Worm (Caenorhabditis elegans): ENCODE results near the gene srg-65.

The srg-65 gene

DNA sequence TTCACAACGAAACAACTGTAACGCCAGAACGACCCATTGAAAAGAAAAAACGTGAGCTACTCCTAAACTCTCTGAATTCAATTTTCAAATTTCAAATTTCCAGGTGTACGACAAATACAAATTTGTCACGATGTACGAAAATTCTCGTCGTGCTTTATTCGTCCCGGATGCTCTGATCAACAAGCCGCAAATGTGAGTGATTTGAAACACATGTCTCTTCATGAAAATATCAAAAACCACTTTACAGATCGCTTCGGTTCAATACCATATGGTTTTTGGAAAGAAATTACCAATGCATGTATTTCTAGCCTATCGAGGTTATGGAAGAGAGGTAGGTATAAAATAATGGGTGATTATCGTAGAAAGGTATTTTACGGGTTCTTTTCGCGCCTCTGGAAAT is 37.7 kb downstream of the srg-65 start:
- TF ChIP-seq him-1 (tag; optimal IDR thresholded peaks at IDR 0.05) (no peak), dao-5 (tag; optimal IDR thresholded peaks at IDR 0.05) (no peak), W03F9.2 (tag; optimal IDR thresholded peaks at IDR 0.05) (no peak)

DNA sequence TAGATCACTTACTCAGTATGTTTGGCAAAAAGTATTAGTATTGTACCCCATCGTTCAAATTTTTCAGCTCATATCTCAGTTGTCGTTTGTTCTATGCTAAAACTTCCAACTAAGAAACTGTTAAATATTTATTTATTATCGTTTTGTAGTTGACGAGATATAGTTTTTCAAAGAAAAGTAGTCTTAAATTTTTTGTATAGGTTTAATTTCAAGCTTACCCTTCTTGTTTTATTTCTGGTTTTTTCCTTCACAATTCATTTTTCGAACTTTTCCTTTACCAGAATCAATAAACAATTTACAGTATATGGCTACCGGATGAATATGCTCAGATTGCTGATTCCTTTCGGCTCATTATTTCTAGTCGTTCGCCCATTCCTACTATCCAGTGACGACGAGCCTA is 38.9 kb downstream of the srg-65 start, which contains the start of gene F08F3.1:
Gene F08F3.1, plus strand, starts transcription at position 301 of the 400 bp plus-strand sequence.
- TF ChIP-seq W03F9.2 (tag; optimal IDR thresholded peaks at IDR 0.05) (no peak), him-1 (tag; optimal IDR thresholded peaks at IDR 0.05) (no peak), dao-5 (tag; optimal IDR thresholded peaks at IDR 0.05) (no peak)

DNA sequence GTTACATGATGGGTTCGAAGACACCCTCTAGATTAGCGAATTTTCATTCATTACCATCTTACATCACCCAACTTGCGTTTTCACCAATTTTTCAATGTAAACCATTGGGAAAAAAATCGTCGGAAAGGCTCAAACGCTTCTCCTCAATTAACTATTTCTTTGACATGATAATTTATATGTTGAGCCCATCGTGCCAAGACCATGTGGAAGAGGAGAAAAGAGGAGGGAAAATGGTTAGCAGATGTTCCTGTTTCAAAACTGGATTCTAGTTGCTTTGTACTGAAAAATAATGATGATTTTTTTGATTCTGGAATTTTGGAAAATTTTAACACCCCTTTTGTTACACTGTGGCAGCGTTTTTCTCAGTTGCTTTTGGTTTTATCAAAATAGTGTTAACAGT is 40.7 kb downstream of the srg-65 start:
- no peak for TF ChIP-seq W03F9.2 (tag; optimal IDR thresholded peaks at IDR 0.05)
- no peak for TF ChIP-seq dao-5 (tag; optimal IDR thresholded peaks at IDR 0.05)
- TF ChIP-seq him-1 (tag; optimal IDR thresholded peaks at IDR 0.05) = no peak

DNA sequence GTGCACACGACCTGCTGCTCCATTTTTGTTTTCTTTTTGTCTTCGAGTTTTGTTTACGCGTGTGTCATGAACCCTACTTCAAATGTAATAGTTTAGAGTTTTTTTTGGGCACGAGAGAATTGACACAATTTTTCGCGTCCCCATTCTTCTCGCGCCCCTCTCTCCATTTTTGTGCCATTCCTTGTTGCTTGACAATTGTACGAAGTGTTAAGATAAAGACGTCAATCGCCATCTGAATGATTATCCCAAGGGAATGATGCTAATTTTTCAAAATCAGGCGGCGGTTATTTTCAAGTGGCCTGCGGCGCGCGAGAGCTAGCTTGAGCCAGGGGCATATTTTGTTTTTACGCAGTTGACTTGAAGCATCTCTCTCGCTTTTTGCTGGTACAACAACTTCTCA is 42.4 kb downstream of the srg-65 start:
- no peak for TF ChIP-seq W03F9.2 (tag; optimal IDR thresholded peaks at IDR 0.05)
- TF ChIP-seq him-1 (tag; optimal IDR thresholded peaks at IDR 0.05) = no peak
- TF ChIP-seq dao-5 (tag; optimal IDR thresholded peaks at IDR 0.05) = no peak

DNA sequence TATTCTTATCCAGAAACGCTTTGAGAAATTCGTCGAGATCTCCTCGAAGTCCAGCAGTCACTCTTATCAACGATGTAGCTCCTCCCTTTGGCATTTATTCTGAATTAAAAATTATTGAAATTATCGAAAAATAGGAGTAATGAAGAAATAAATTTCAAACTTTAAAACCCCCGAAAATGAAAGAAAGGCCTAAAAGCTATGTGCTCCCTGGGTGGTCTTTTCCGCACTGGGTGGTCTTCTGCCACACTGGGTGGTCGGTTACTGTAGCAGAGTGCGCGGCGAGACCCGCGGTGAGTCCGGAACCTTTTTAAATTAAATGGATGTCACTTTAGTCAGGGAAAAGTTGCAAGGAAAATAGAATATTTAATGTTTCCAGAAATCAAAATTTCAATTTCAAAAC is 45.7 kb downstream of the srg-65 start, which contains the start of gene snpc-1.3:
Gene snpc-1.3, minus strand, starts transcription at position 101 of the 400 bp plus-strand sequence.
- TF ChIP-seq W03F9.2 (tag; optimal IDR thresholded peaks at IDR 0.05) (no peak), him-1 (tag; optimal IDR thresholded peaks at IDR 0.05) (no peak), dao-5 (tag; optimal IDR thresholded peaks at IDR 0.05) (no peak)

DNA sequence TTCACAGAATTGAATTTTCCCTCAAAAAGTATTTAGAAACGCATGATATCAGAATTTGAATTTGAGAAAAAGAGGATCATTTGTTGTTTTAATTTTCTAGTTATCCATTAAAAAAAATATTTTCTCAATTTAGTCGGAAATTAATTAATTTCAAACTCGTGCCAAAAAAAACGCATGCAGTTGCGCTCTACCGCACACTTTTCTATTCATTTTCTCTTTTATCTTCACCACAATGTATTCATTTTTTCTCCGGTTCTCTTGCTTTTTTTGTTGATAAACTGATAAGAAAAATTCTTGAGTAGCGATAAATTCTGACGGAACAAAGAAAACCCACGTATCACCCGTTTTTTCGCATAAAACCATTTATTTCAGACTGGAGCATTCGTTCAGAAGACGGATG is 51.7 kb downstream of the srg-65 start, which contains the start of gene acl-6:
Gene acl-6, plus strand, starts transcription at position 367 of the 400 bp plus-strand sequence.
- TF ChIP-seq dao-5 (tag; optimal IDR thresholded peaks at IDR 0.05) (no peak), him-1 (tag; optimal IDR thresholded peaks at IDR 0.05) (no peak), W03F9.2 (tag; optimal IDR thresholded peaks at IDR 0.05) (peak; percentile 58)
